Worm (Caenorhabditis elegans) whole organism, L3 larva: ENCODE results near the gene H10D18.5.
A peak's percentile ranks its signal among the peaks of the same experiment; 100 is the strongest.

Source experiments
- R02D3.7 ChIP-seq: fragments of 150-350 bp; optimal IDR thresholded peaks from 2 replicates; lab custom pipeline; 2014; ENCODE audit warnings: missing biosample characterization, missing genetic modification characterization
- ama-1 ChIP-seq: fragments of 150-350 bp; optimal IDR thresholded peaks from 2 replicates; lab custom pipeline; 2018
- ceh-9 ChIP-seq: sonication (generic microtip); optimal IDR thresholded peaks from 2 replicates; lab custom pipeline; 2018; ENCODE audit warnings: missing biosample characterization, missing genetic modification characterization
- daf-12 ChIP-seq: fragments of 150-350 bp; optimal IDR thresholded peaks from 2 replicates; lab custom pipeline; 2014; ENCODE audit warnings: missing biosample characterization, missing genetic modification reagents, missing genetic modification characterization
- lin-15B ChIP-seq: fragments of 150-350 bp; optimal IDR thresholded peaks from 2 replicates; lab custom pipeline; 2014; ENCODE audit warnings: missing biosample characterization, missing genetic modification characterization
- nhr-12 ChIP-seq: fragments of 150-350 bp; optimal IDR thresholded peaks from 2 replicates; lab custom pipeline; 2014; ENCODE audit warnings: missing biosample characterization, missing genetic modification characterization
- nhr-25 ChIP-seq: sonication (generic microtip); optimal IDR thresholded peaks from 2 replicates; lab custom pipeline; 2017; ENCODE audit warnings: missing biosample characterization, missing genetic modification characterization
- nhr-77 ChIP-seq: fragments of 150-350 bp; optimal IDR thresholded peaks from 2 replicates; lab custom pipeline; 2014; ENCODE audit warnings: missing biosample characterization, missing genetic modification characterization
- pha-4 ChIP-seq: fragments of 150-350 bp; optimal IDR thresholded peaks from 2 replicates; lab custom pipeline; 2014; ENCODE audit warnings: missing biosample characterization, missing genetic modification reagents, missing genetic modification characterization
- tbx-2 ChIP-seq: sonication (generic microtip); optimal IDR thresholded peaks from 2 replicates; lab custom pipeline; 2016; ENCODE audit warnings: mild to moderate bottlenecking, missing genetic modification characterization, missing compliant biosample characterization
- zag-1 ChIP-seq: fragments of 150-350 bp; optimal IDR thresholded peaks from 2 replicates; lab custom pipeline; 2014; ENCODE audit warnings: missing biosample characterization, missing genetic modification characterization
- ztf-11 ChIP-seq: fragments of 150-350 bp; optimal IDR thresholded peaks from 2 replicates; lab custom pipeline; 2014; ENCODE audit warnings: missing biosample characterization, missing genetic modification characterization
- ztf-4 ChIP-seq: fragments of 150-350 bp; optimal IDR thresholded peaks from 2 replicates; lab custom pipeline; 2014; ENCODE audit warnings: missing biosample characterization, missing genetic modification characterization

DNA sequence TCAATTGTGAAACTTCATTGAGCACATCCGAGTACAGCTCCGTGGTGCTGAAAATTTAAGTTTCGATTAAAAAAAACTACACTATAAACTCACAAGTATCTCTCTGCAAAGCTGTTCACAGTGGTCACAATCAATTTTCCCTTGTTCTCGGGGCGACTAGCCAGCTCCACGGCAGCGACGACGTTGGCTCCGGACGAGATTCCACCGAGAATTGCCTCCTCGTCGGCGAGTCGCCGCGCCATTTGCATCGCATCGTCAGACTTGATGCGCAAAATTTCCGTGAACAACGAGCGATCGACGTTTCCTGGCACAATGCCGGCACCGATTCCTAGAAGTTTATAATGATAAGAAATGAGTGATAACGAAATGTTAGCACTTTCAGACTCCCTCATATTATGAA is 56.9 kb downstream of the H10D18.5 start:
- TF ChIP-seq nhr-25 (tag; lab: Kevin White, UChicago) = no peak
- TF ChIP-seq lin-15B = no peak
- TF ChIP-seq ztf-4 = no peak
- no peak for TF ChIP-seq R02D3.7
- no peak for TF ChIP-seq nhr-77
- peak; percentile 78 for TF ChIP-seq ama-1
- TF ChIP-seq nhr-12 (tag; lab: Kevin White, UChicago) = no peak
- TF ChIP-seq pha-4 = no peak
- no peak for TF ChIP-seq zag-1 (tag; lab: Kevin White, UChicago)
- no peak for TF ChIP-seq daf-12 (tag; lab: Kevin White, UChicago)
- no peak for TF ChIP-seq ceh-9
- no peak for TF ChIP-seq ztf-11
- TF ChIP-seq tbx-2 (tag; lab: Kevin White, UChicago) = no peak
